Fruit fly (Drosophila melanogaster) whole organism, embryonic: Measurements from ENCODE around the gene cold.

ENCODE experiments used
- Abd-B ChIP-seq: fragments of 200-800 bp; sonication (Bioruptor generic); optimal IDR thresholded peaks from 2 replicates; lab custom pipeline; 2018; ENCODE audit warnings: missing biosample characterization, mild to moderate bottlenecking, missing genetic modification characterization, moderate library complexity
- Adf1 ChIP-seq: fragments of 200-800 bp; sonication (Bioruptor generic); IDR thresholded peaks from 2 replicates; pipeline ENCODE4 v1.3.6; 2022; ENCODE audit warnings: missing biosample characterization, missing genetic modification characterization
- CG11398 ChIP-seq: fragments of 200-800 bp; sonication (Bioruptor generic); optimal IDR thresholded peaks from 2 replicates; lab custom pipeline; 2016; ENCODE audit warnings: missing biosample characterization, missing genetic modification characterization
- CG12155 ChIP-seq: fragments of 200-800 bp; sonication (Bioruptor generic); optimal IDR thresholded peaks from 3 replicates; lab custom pipeline; 2016; ENCODE audit warnings: missing biosample characterization, missing genetic modification characterization
- CG12219 ChIP-seq: fragments of 200-800 bp; sonication (Bioruptor generic); optimal IDR thresholded peaks from 3 replicates; lab custom pipeline; 2018; ENCODE audit warnings: missing biosample characterization, mild to moderate bottlenecking, missing genetic modification characterization
- CG12391 ChIP-seq: fragments of 200-800 bp; sonication (Bioruptor generic); optimal IDR thresholded peaks from 3 replicates; lab custom pipeline; 2018; ENCODE audit warnings: missing biosample characterization, mild to moderate bottlenecking, missing genetic modification characterization, moderate library complexity
- CG1602 ChIP-seq: fragments of 200-800 bp; sonication (Bioruptor generic); optimal IDR thresholded peaks from 3 replicates; lab custom pipeline; 2016; ENCODE audit warnings: missing biosample characterization, missing genetic modification characterization
- CG30403 ChIP-seq: fragments of 200-800 bp; sonication (Bioruptor generic); optimal IDR thresholded peaks from 3 replicates; lab custom pipeline; 2016; ENCODE audit warnings: missing biosample characterization, missing genetic modification characterization
- CG3163 ChIP-seq: fragments of 200-800 bp; sonication (Bioruptor generic); optimal IDR thresholded peaks from 3 replicates; lab custom pipeline; 2016; ENCODE audit warnings: missing biosample characterization, missing genetic modification characterization
- CG3407 ChIP-seq: fragments of 200-800 bp; sonication (Bioruptor generic); optimal IDR thresholded peaks from 2 replicates; lab custom pipeline; 2018; ENCODE audit warnings: missing biosample characterization, mild to moderate bottlenecking, missing genetic modification characterization
- CG6654 ChIP-seq: fragments of 200-800 bp; sonication (Bioruptor generic); optimal IDR thresholded peaks from 2 replicates; lab custom pipeline; 2017; ENCODE audit warnings: missing biosample characterization, mild to moderate bottlenecking, missing genetic modification characterization
- CG6791 ChIP-seq: fragments of 200-800 bp; sonication (Bioruptor generic); IDR thresholded peaks from 3 replicates; pipeline ENCODE4 v1.3.6; 2022; ENCODE audit warnings: missing biosample characterization, missing genetic modification characterization; ENCODE audit not compliant: partially characterized antibody
- CG7928 ChIP-seq: fragments of 200-800 bp; sonication (Bioruptor generic); optimal IDR thresholded peaks from 2 replicates; lab custom pipeline; 2017; ENCODE audit warnings: missing biosample characterization, mild to moderate bottlenecking, missing genetic modification characterization
- CG8290 ChIP-seq, 3 experiments: fragments of 200-800 bp; sonication (Bioruptor generic); optimal IDR thresholded peaks; 2 replicates each; lab custom pipeline; 2016 to 2019; ENCODE audit warnings: missing biosample characterization in 3 of 3, missing genetic modification characterization in 3 of 3, mild to moderate bottlenecking in 2 of 3, moderate library complexity in 1 of 3
- CG9797 ChIP-seq: fragments of 200-800 bp; sonication (Bioruptor generic); optimal IDR thresholded peaks from 3 replicates; lab custom pipeline; 2018; ENCODE audit warnings: missing biosample characterization, mild to moderate bottlenecking, missing genetic modification characterization
- D ChIP-seq, 2 experiments: fragments of 200-800 bp in 1 of 2; fragments of >200 bp in 1 of 2; sonication (Bioruptor generic) in 1 of 2; optimal IDR thresholded peaks; 2 replicates in 1 of 2; 3 replicates in 1 of 2; lab custom pipeline; 2017; ENCODE audit warnings: mild to moderate bottlenecking in 1 of 2, missing biosample characterization in 1 of 2, missing genetic modification characterization in 1 of 2, missing genetic modification reagents in 1 of 2
- Dad ChIP-seq: fragments of 200-800 bp; sonication (Bioruptor generic); optimal IDR thresholded peaks from 3 replicates; lab custom pipeline; 2016; ENCODE audit warnings: missing biosample characterization, missing genetic modification characterization
- Dll ChIP-seq: fragments of 200-800 bp; sonication (Bioruptor generic); IDR thresholded peaks from 4 replicates; pipeline ENCODE4 v1.3.6; 2022; ENCODE audit warnings: missing biosample characterization, missing genetic modification characterization; ENCODE audit not compliant: partially characterized antibody
- Dref ChIP-seq: fragments of 200-800 bp; sonication (Bioruptor generic); IDR thresholded peaks from 2 replicates; pipeline ENCODE4 v1.3.6; 2022; ENCODE audit warnings: missing biosample characterization, missing genetic modification characterization
- E2f2 ChIP-seq: fragments of 200-800 bp; sonication (Bioruptor generic); IDR thresholded peaks from 2 replicates; pipeline ENCODE4 v1.3.6; 2022; ENCODE audit warnings: missing biosample characterization, missing genetic modification characterization
- ERR ChIP-seq: fragments of 200-800 bp; sonication (Bioruptor generic); optimal IDR thresholded peaks from 2 replicates; lab custom pipeline; 2016; ENCODE audit warnings: missing biosample characterization, missing genetic modification characterization
- Gug ChIP-seq: fragments of 200-800 bp; sonication (Bioruptor generic); IDR thresholded peaks from 4 replicates; pipeline ENCODE4 v1.3.6; 2022; ENCODE audit warnings: missing biosample characterization, missing genetic modification characterization
- Hey ChIP-seq: fragments of 200-800 bp; sonication (Bioruptor generic); optimal IDR thresholded peaks from 3 replicates; lab custom pipeline; 2018; ENCODE audit warnings: missing biosample characterization, mild to moderate bottlenecking, missing genetic modification characterization
- MBD-R2 ChIP-seq: fragments of 200-800 bp; sonication (Bioruptor generic); IDR thresholded peaks from 2 replicates; pipeline ENCODE4 v1.3.6; 2022; ENCODE audit warnings: missing biosample characterization, missing genetic modification characterization
- Med ChIP-seq: fragments of 200-800 bp; sonication (Bioruptor generic); peaks from one replicate; lab custom pipeline; 2016; ENCODE audit warnings: missing biosample characterization, missing genetic modification characterization, mild to moderate bottlenecking, inconsistent platforms, moderate library complexity
- Opbp ChIP-seq: fragments of 200-800 bp; sonication (Bioruptor generic); IDR thresholded peaks from 3 replicates; pipeline ENCODE4 v1.3.6; 2022; ENCODE audit warnings: missing biosample characterization, missing genetic modification characterization; ENCODE audit not compliant: partially characterized antibody
- Stat92E ChIP-seq, 3 experiments: fragments of >200 bp in 2 of 3; fragments of 200-800 bp in 1 of 3; sonication (Bioruptor generic) in 1 of 3; optimal IDR thresholded peaks; 2 replicates each; lab custom pipeline; 2017 to 2019; ENCODE audit warnings: missing biosample characterization in 3 of 3, missing genetic modification characterization in 3 of 3, mild to moderate bottlenecking in 1 of 3, moderate library complexity in 1 of 3
- ara ChIP-seq: fragments of 200-800 bp; sonication (Bioruptor generic); IDR thresholded peaks from 2 replicates; pipeline ENCODE4 v1.3.6; 2022; ENCODE audit warnings: missing biosample characterization, missing genetic modification characterization
- bigmax ChIP-seq: fragments of 200-800 bp; sonication (Bioruptor generic); optimal IDR thresholded peaks from 2 replicates; lab custom pipeline; 2018; ENCODE audit warnings: missing biosample characterization, mild to moderate bottlenecking, missing genetic modification characterization
- croc ChIP-seq: fragments of 200-800 bp; sonication (Bioruptor generic); conservative IDR thresholded peaks from 3 replicates; pipeline ENCODE4 v1.3.6; 2022; ENCODE audit warnings: missing biosample characterization, missing genetic modification characterization
- crol ChIP-seq: fragments of 200-800 bp; sonication (Bioruptor generic); IDR thresholded peaks from 2 replicates; pipeline ENCODE4 v1.3.6; 2022; ENCODE audit warnings: missing biosample characterization, missing genetic modification characterization
- da ChIP-seq: fragments of 200-800 bp; sonication (Bioruptor generic); optimal IDR thresholded peaks from 2 replicates; lab custom pipeline; 2016; ENCODE audit warnings: missing biosample characterization, missing genetic modification characterization
- exex ChIP-seq: fragments of 200-800 bp; sonication (Bioruptor generic); optimal IDR thresholded peaks from 4 replicates; lab custom pipeline; 2018; ENCODE audit warnings: missing biosample characterization, mild to moderate bottlenecking, missing genetic modification characterization, moderate library complexity
- gce ChIP-seq: fragments of 200-800 bp; sonication (Bioruptor generic); IDR thresholded peaks from 3 replicates; pipeline ENCODE4 v1.3.6; 2022; ENCODE audit warnings: missing biosample characterization, missing genetic modification characterization
- gfzf ChIP-seq: fragments of 200-800 bp; sonication (Bioruptor generic); optimal IDR thresholded peaks from 2 replicates; lab custom pipeline; 2016; ENCODE audit warnings: missing biosample characterization, mild to moderate bottlenecking, missing genetic modification characterization, moderate library complexity
- her ChIP-seq: fragments of 200-800 bp; sonication (Bioruptor generic); optimal IDR thresholded peaks from 2 replicates; lab custom pipeline; 2016; ENCODE audit warnings: missing biosample characterization, missing genetic modification characterization
- inv ChIP-seq: fragments of 200-800 bp; sonication (Bioruptor generic); IDR thresholded peaks from 2 replicates; pipeline ENCODE4 v1.3.6; 2022; ENCODE audit warnings: missing biosample characterization, missing genetic modification characterization; ENCODE audit not compliant: partially characterized antibody
- klu ChIP-seq: fragments of 200-800 bp; sonication (Bioruptor generic); IDR thresholded peaks from 2 replicates; pipeline ENCODE4 v1.3.6; 2022; ENCODE audit warnings: missing biosample characterization, missing genetic modification characterization
- knrl ChIP-seq: fragments of 200-800 bp; sonication (Bioruptor generic); IDR thresholded peaks from 3 replicates; pipeline ENCODE4 v1.3.6; 2022; ENCODE audit warnings: missing biosample characterization, missing genetic modification characterization; ENCODE audit not compliant: partially characterized antibody
- lilli ChIP-seq: fragments of 200-800 bp; sonication (Bioruptor generic); optimal IDR thresholded peaks from 3 replicates; lab custom pipeline; 2016; ENCODE audit warnings: missing biosample characterization, missing genetic modification characterization
- lov ChIP-seq, 2 experiments: fragments of 200-800 bp in 1 of 2; fragments of >200 bp in 1 of 2; sonication (Bioruptor generic) in 1 of 2; IDR thresholded peaks in 1 of 2; optimal IDR thresholded peaks in 1 of 2; 2 replicates in 1 of 2; 3 replicates in 1 of 2; pipeline versions ENCODE4 v1.3.6 to Lab custom; 2017 to 2022; ENCODE audit warnings: missing biosample characterization in 1 of 2, missing genetic modification characterization in 1 of 2
- nom ChIP-seq: fragments of 200-800 bp; sonication (Bioruptor generic); optimal IDR thresholded peaks from 2 replicates; lab custom pipeline; 2017; ENCODE audit warnings: missing biosample characterization, missing genetic modification characterization, mild to moderate bottlenecking, moderate library complexity, missing genetic modification reagents
- phol ChIP-seq: fragments of 200-800 bp; sonication (Bioruptor generic); optimal IDR thresholded peaks from 3 replicates; lab custom pipeline; 2018; ENCODE audit warnings: missing biosample characterization, mild to moderate bottlenecking, missing genetic modification characterization, moderate library complexity
- row ChIP-seq: fragments of 200-800 bp; sonication (Bioruptor generic); IDR thresholded peaks from 3 replicates; pipeline ENCODE4 v1.3.6; 2022; ENCODE audit warnings: missing biosample characterization, missing genetic modification characterization
- sima ChIP-seq: fragments of 200-800 bp; sonication (Bioruptor generic); optimal IDR thresholded peaks from 2 replicates; lab custom pipeline; 2016; ENCODE audit warnings: missing biosample characterization, missing genetic modification characterization
- vnd ChIP-seq: fragments of 200-800 bp; sonication (Bioruptor generic); IDR thresholded peaks from 3 replicates; pipeline ENCODE4 v1.3.6; 2022; ENCODE audit warnings: missing biosample characterization, missing genetic modification characterization; ENCODE audit not compliant: partially characterized antibody

The cold gene

dm6 chr2L:563769-564550 lies 10.1 kb upstream of the cold start, which contains the start of the genes uncNacbeta and CG2794 (continued):
- TF ChIP-seq CG6654 = no peak
- no peak for TF ChIP-seq lov (optimal IDR thresholded peaks at IDR 0.05; lab: Kevin White, UChicago)
- 0 out of 3 replicates have a peak, but pooled peaks have one; percentile 18 for TF ChIP-seq lov (GFP tag; IDR thresholded peaks at IDR 0.05; lab: Robert Waterston, UW)
- no peak for TF ChIP-seq CG3407 (GFP tag; lab: Kevin White, UChicago)
- peak; percentile 71; the same call in 2 of the 3 replicates for TF ChIP-seq CG6791 (GFP tag; lab: Robert Waterston, UW)
- no peak for TF ChIP-seq CG8290 (GFP tag; optimal IDR thresholded peaks at IDR 0.05; lab: Kevin White, UChicago)
- TF ChIP-seq CG8290 (tag; optimal IDR thresholded peaks at IDR 0.05; lab: Kevin White, UChicago) = no peak
- peak; percentile 47 for TF ChIP-seq lilli (GFP tag; lab: Kevin White, UChicago)
- no peak for TF ChIP-seq exex (tag; lab: Kevin White, UChicago)
- peak; percentile 12 for TF ChIP-seq her (GFP tag; lab: Kevin White, UChicago)
- peak; percentile 8 for TF ChIP-seq CG12391 (tag; lab: Kevin White, UChicago)
- no peak for TF ChIP-seq Hey (tag; lab: Kevin White, UChicago)
- TF ChIP-seq Gug = peak; percentile 24; the same call in 1 of the 4 replicates
- no peak for TF ChIP-seq nom (GFP tag; lab: Kevin White, UChicago)
- TF ChIP-seq gfzf (GFP tag; lab: Kevin White, UChicago) = peak; percentile 22
- no peak for TF ChIP-seq ERR (GFP tag; lab: Kevin White, UChicago)
- peak; percentile 88 for TF ChIP-seq Med
- no peak for TF ChIP-seq ara (GFP tag; lab: Robert Waterston, UW)
- TF ChIP-seq gce (GFP tag; lab: Robert Waterston, UW) = no peak
- peak; percentile 64 for TF ChIP-seq CG7928 (GFP tag; lab: Kevin White, UChicago)
- TF ChIP-seq Adf1 (GFP tag; lab: Robert Waterston, UW) = no peak; the same call in 1 of the 2 replicates
- TF ChIP-seq CG30403 (GFP tag; lab: Kevin White, UChicago) = peak; percentile 10
- no peak for TF ChIP-seq CG12219 (GFP tag; lab: Kevin White, UChicago)
- peak; percentile 89 for TF ChIP-seq bigmax (GFP tag; lab: Kevin White, UChicago)
- peak; percentile 86 for TF ChIP-seq MBD-R2 (GFP tag; lab: Robert Waterston, UW)
- TF ChIP-seq CG9797 (GFP tag; lab: Kevin White, UChicago) = peak; percentile 10
- no peak for TF ChIP-seq CG1602 (GFP tag; lab: Kevin White, UChicago)
- TF ChIP-seq row = peak; percentile 62; the same call in 2 of the 3 replicates
- TF ChIP-seq Dref (GFP tag; lab: Robert Waterston, UW) = peak; percentile 97
- TF ChIP-seq CG12155 (GFP tag; lab: Kevin White, UChicago) = no peak
- TF ChIP-seq Dll = peak; percentile 73
- no peak for TF ChIP-seq da (GFP tag; lab: Kevin White, UChicago)
- peak; percentile 42; the same call in 1 of the 2 replicates for TF ChIP-seq inv (GFP tag; lab: Robert Waterston, UW)
- TF ChIP-seq Opbp (GFP tag; lab: Robert Waterston, UW) = peak; percentile 73
- no peak for TF ChIP-seq klu (GFP tag; lab: Robert Waterston, UW)
- no peak for TF ChIP-seq CG3163 (GFP tag; lab: Kevin White, UChicago)
- TF ChIP-seq E2f2 = peak; percentile 95
- TF ChIP-seq CG11398 (GFP tag; lab: Kevin White, UChicago) = peak; percentile 8
- no peak for TF ChIP-seq croc (GFP tag; lab: Robert Waterston, UW)
- TF ChIP-seq Stat92E (GFP tag; optimal IDR thresholded peaks at IDR 0.05; lab: Kevin White, UChicago) = peak in 1 of 3 experiments; percentile 43
- no peak for TF ChIP-seq Dad (GFP tag; lab: Kevin White, UChicago)
- peak; percentile 47; the same call in 1 of the 3 replicates for TF ChIP-seq knrl
- TF ChIP-seq Abd-B = no peak
- peak; percentile 3 for TF ChIP-seq phol (tag; lab: Kevin White, UChicago)
- no peak for TF ChIP-seq crol (GFP tag; lab: Robert Waterston, UW)
- no peak for TF ChIP-seq D (optimal IDR thresholded peaks at IDR 0.05; lab: Kevin White, UChicago)
- no peak for TF ChIP-seq D (GFP tag; optimal IDR thresholded peaks at IDR 0.05; lab: Kevin White, UChicago)
- no peak for TF ChIP-seq sima (GFP tag; lab: Kevin White, UChicago)
- TF ChIP-seq vnd (GFP tag; lab: Robert Waterston, UW) = peak; percentile 61
